Worm (Caenorhabditis elegans) whole organism, young adult: ENCODE measurements around the gene Y39A1A.21.

Source experiments
- B0261.1 ChIP-seq: sonication (generic microtip); optimal IDR thresholded peaks from 2 replicates; lab custom pipeline; 2016; ENCODE audit warnings: mild to moderate bottlenecking, missing genetic modification characterization, moderate library complexity, missing compliant biosample characterization
- C17E4.6 ChIP-seq: fragments of 200-800 bp; sonication (Bioruptor generic); IDR thresholded peaks from 2 replicates; pipeline ENCODE4 v1.3.6; 2022; ENCODE audit warnings: missing genetic modification reagents, missing genetic modification characterization, missing compliant biosample characterization
- D2030.7 ChIP-seq: fragments of 200-800 bp; sonication (Bioruptor generic); IDR thresholded peaks from 2 replicates; pipeline ENCODE4 v1.3.6; 2022; ENCODE audit warnings: missing genetic modification reagents, missing genetic modification characterization, missing compliant biosample characterization
- F33H1.4 ChIP-seq: fragments of 200-800 bp; sonication (Bioruptor generic); IDR thresholded peaks from 2 replicates; pipeline ENCODE4 v1.3.6; 2022; ENCODE audit warnings: missing genetic modification reagents, missing genetic modification characterization, missing compliant biosample characterization
- F49E8.2 ChIP-seq: sonication (generic microtip); optimal IDR thresholded peaks from 3 replicates; lab custom pipeline; 2017; ENCODE audit warnings: missing genetic modification characterization, mild to moderate bottlenecking, missing compliant biosample characterization, antibody characterized with exemption, moderate library complexity; ENCODE audit not compliant: insufficient read depth
- T07F8.4 ChIP-seq: sonication (generic microtip); optimal IDR thresholded peaks from 2 replicates; lab custom pipeline; 2016; ENCODE audit warnings: mild to moderate bottlenecking, missing genetic modification characterization, moderate library complexity, missing compliant biosample characterization
- Y53G8AR.9 ChIP-seq: fragments of 200-800 bp; sonication (Bioruptor generic); conservative IDR thresholded peaks from 2 replicates; pipeline ENCODE4 v1.3.6; 2022; ENCODE audit warnings: missing genetic modification reagents, missing genetic modification characterization, missing compliant biosample characterization
- Y67H2A.10 ChIP-seq: fragments of 200-800 bp; sonication (Bioruptor generic); conservative IDR thresholded peaks from 2 replicates; pipeline ENCODE4 v1.3.6; 2022; ENCODE audit warnings: missing genetic modification reagents, missing genetic modification characterization, missing compliant biosample characterization
- Y95B8A.8 ChIP-seq: fragments of 200-800 bp; sonication (Bioruptor generic); IDR thresholded peaks from 2 replicates; pipeline ENCODE4 v1.3.6; 2022; ENCODE audit warnings: missing genetic modification reagents, missing genetic modification characterization, missing compliant biosample characterization
- ama-1 ChIP-seq, 3 experiments: fragments of 150-350 bp in 1 of 3; sonication (generic microtip) in 2 of 3; optimal IDR thresholded peaks; 2 replicates each; lab custom pipeline; 2014 to 2018; ENCODE audit warnings: missing biosample characterization in 2 of 3, missing genetic modification characterization in 2 of 3, missing genetic modification reagents in 2 of 3
- aptf-2 ChIP-seq: fragments of 200-800 bp; sonication (Bioruptor generic); conservative IDR thresholded peaks from 2 replicates; pipeline ENCODE4 v1.3.6; 2022; ENCODE audit warnings: missing genetic modification reagents, missing genetic modification characterization, missing compliant biosample characterization
- aptf-3 ChIP-seq: fragments of 200-800 bp; sonication (Bioruptor generic); IDR thresholded peaks from 2 replicates; pipeline ENCODE4 v1.3.6; 2022; ENCODE audit warnings: missing genetic modification characterization, missing compliant biosample characterization
- atf-7 ChIP-seq: sonication (generic microtip); optimal IDR thresholded peaks from 2 replicates; lab custom pipeline; 2017; ENCODE audit warnings: mild to moderate bottlenecking, missing genetic modification characterization, missing compliant biosample characterization
- attf-6 ChIP-seq: fragments of 200-800 bp; sonication (Bioruptor generic); IDR thresholded peaks from 2 replicates; pipeline ENCODE4 v1.3.6; 2022; ENCODE audit warnings: missing genetic modification reagents, missing genetic modification characterization, missing compliant biosample characterization
- bed-1 ChIP-seq: fragments of 200-800 bp; sonication (Bioruptor generic); IDR thresholded peaks from 2 replicates; pipeline ENCODE4 v1.3.6; 2022; ENCODE audit warnings: missing genetic modification reagents, missing genetic modification characterization, missing compliant biosample characterization
- cebp-2 ChIP-seq: fragments of 200-800 bp; sonication (Bioruptor generic); IDR thresholded peaks from 2 replicates; pipeline ENCODE4 v1.3.6; 2022; ENCODE audit warnings: missing genetic modification characterization, missing compliant biosample characterization
- ceh-40 ChIP-seq: fragments of 200-800 bp; sonication (Bioruptor generic); IDR thresholded peaks from 2 replicates; pipeline ENCODE4 v1.3.6; 2022; ENCODE audit warnings: missing genetic modification characterization, missing compliant biosample characterization
- ceh-79 ChIP-seq: sonication (generic microtip); optimal IDR thresholded peaks from 2 replicates; lab custom pipeline; 2017; ENCODE audit warnings: mild to moderate bottlenecking, missing genetic modification characterization, missing compliant biosample characterization
- chd-7 ChIP-seq: sonication (generic microtip); optimal IDR thresholded peaks from 2 replicates; lab custom pipeline; 2016; ENCODE audit warnings: mild to moderate bottlenecking, missing genetic modification characterization, moderate library complexity, missing compliant biosample characterization
- die-1 ChIP-seq: sonication (generic microtip); optimal IDR thresholded peaks from 2 replicates; lab custom pipeline; 2016; ENCODE audit warnings: missing genotype, mild to moderate bottlenecking, missing genetic modification characterization, missing compliant biosample characterization
- dpl-1 ChIP-seq: fragments of 150-350 bp; optimal IDR thresholded peaks from 2 replicates; lab custom pipeline; 2014; ENCODE audit warnings: missing biosample characterization, missing genetic modification reagents, missing genetic modification characterization
- efl-1 ChIP-seq: fragments of 150-350 bp; optimal IDR thresholded peaks from 2 replicates; lab custom pipeline; 2014; ENCODE audit warnings: missing biosample characterization, missing genetic modification reagents, missing genetic modification characterization
- egl-18 ChIP-seq: fragments of 200-800 bp; sonication (Bioruptor generic); IDR thresholded peaks from 2 replicates; pipeline ENCODE4 v1.3.6; 2022; ENCODE audit warnings: missing genetic modification reagents, missing genetic modification characterization, missing compliant biosample characterization
- egrh-3 ChIP-seq: fragments of 200-800 bp; sonication (Bioruptor generic); IDR thresholded peaks from 2 replicates; pipeline ENCODE4 v1.3.6; 2022; ENCODE audit warnings: missing genetic modification reagents, missing genetic modification characterization, missing compliant biosample characterization
- gei-17 ChIP-seq: fragments of 200-800 bp; sonication (Bioruptor generic); optimal IDR thresholded peaks from 2 replicates; lab custom pipeline; 2018; ENCODE audit warnings: mild to moderate bottlenecking, missing genetic modification characterization, missing compliant biosample characterization
- him-1 ChIP-seq: sonication (generic microtip); optimal IDR thresholded peaks from 2 replicates; lab custom pipeline; 2016; ENCODE audit warnings: missing genotype, missing genetic modification reagents, missing genetic modification characterization, missing compliant biosample characterization
- hlh-12 ChIP-seq: sonication (generic microtip); optimal IDR thresholded peaks from 2 replicates; lab custom pipeline; 2016; ENCODE audit warnings: missing genetic modification characterization, missing compliant biosample characterization
- hlh-26 ChIP-seq: fragments of 200-800 bp; sonication (Bioruptor generic); conservative IDR thresholded peaks from 2 replicates; pipeline ENCODE4 v1.3.6; 2022; ENCODE audit warnings: missing genetic modification reagents, missing genetic modification characterization, missing compliant biosample characterization
- hmg-1.2 ChIP-seq: fragments of 200-800 bp; sonication (Bioruptor generic); IDR thresholded peaks from 2 replicates; pipeline ENCODE4 v1.3.6; 2022; ENCODE audit warnings: missing genetic modification reagents, missing genetic modification characterization, missing compliant biosample characterization
- hsf-1 ChIP-seq: fragments of 200-800 bp; sonication (Bioruptor generic); IDR thresholded peaks from 2 replicates; pipeline ENCODE4 v1.3.6; 2022; ENCODE audit warnings: missing genetic modification reagents, missing genetic modification characterization, missing compliant biosample characterization
- lag-1 ChIP-seq: fragments of 200-800 bp; sonication (Bioruptor generic); IDR thresholded peaks from 2 replicates; pipeline ENCODE4 v1.3.6; 2022; ENCODE audit warnings: missing genetic modification reagents, missing genetic modification characterization, missing compliant biosample characterization
- lin-54 ChIP-seq: fragments of 200-800 bp; sonication (Bioruptor generic); optimal IDR thresholded peaks from 2 replicates; lab custom pipeline; 2018; ENCODE audit warnings: mild to moderate bottlenecking, missing genetic modification characterization, missing compliant biosample characterization
- lsl-1 ChIP-seq: fragments of 200-800 bp; sonication (Bioruptor generic); optimal IDR thresholded peaks from 2 replicates; lab custom pipeline; 2018; ENCODE audit warnings: mild to moderate bottlenecking, missing genetic modification characterization, moderate library complexity, missing compliant biosample characterization
- madf-10 ChIP-seq: sonication (generic microtip); optimal IDR thresholded peaks from 2 replicates; lab custom pipeline; 2016; ENCODE audit warnings: mild to moderate bottlenecking, missing genetic modification characterization, missing compliant biosample characterization
- madf-6 ChIP-seq: fragments of 200-800 bp; sonication (Bioruptor generic); IDR thresholded peaks from 2 replicates; pipeline ENCODE4 v1.3.6; 2022; ENCODE audit warnings: missing genetic modification reagents, missing genetic modification characterization, missing compliant biosample characterization
- madf-8 ChIP-seq: fragments of 200-800 bp; sonication (Bioruptor generic); conservative IDR thresholded peaks from 2 replicates; pipeline ENCODE4 v1.3.6; 2022; ENCODE audit warnings: missing genetic modification reagents, missing genetic modification characterization, missing compliant biosample characterization
- mes-4 ChIP-seq: sonication (generic microtip); optimal IDR thresholded peaks from 2 replicates; lab custom pipeline; 2016; ENCODE audit warnings: missing genotype, missing genetic modification characterization, missing compliant biosample characterization
- nfya-1 ChIP-seq: sonication (generic microtip); optimal IDR thresholded peaks from 2 replicates; lab custom pipeline; 2017; ENCODE audit warnings: antibody characterized with exemption, missing compliant biosample characterization, missing genetic modification characterization, borderline replicate concordance; ENCODE audit not compliant: insufficient read depth
- nfyb-1 ChIP-seq: fragments of 200-800 bp; sonication (Bioruptor generic); IDR thresholded peaks from 2 replicates; pipeline ENCODE4 v1.3.6; 2022; ENCODE audit warnings: missing genetic modification reagents, missing genetic modification characterization, missing compliant biosample characterization
- nhr-120 ChIP-seq: fragments of 200-800 bp; sonication (Bioruptor generic); IDR thresholded peaks from 2 replicates; pipeline ENCODE4 v1.3.6; 2022; ENCODE audit warnings: missing genetic modification characterization, missing compliant biosample characterization
- pha-4 ChIP-seq: fragments of 150-350 bp; sonication (generic microtip); optimal IDR thresholded peaks from 2 replicates; lab custom pipeline; 2014; ENCODE audit warnings: missing biosample characterization, missing genetic modification reagents, missing genetic modification characterization
- rpc-1 ChIP-seq, 2 experiments: fragments of 150-350 bp in 1 of 2; sonication (generic microtip) in 1 of 2; optimal IDR thresholded peaks; 2 replicates each; lab custom pipeline; 2014 to 2018; ENCODE audit warnings: missing biosample characterization in 1 of 2, missing genetic modification characterization in 1 of 2, missing genetic modification reagents in 1 of 2, missing genotype in 1 of 2
- snpc-4 ChIP-seq, 5 experiments: fragments of 150-350 bp in 1 of 5; sonication (generic microtip) in 4 of 5; optimal IDR thresholded peaks; 2 replicates each; lab custom pipeline; 2014 to 2018; ENCODE audit warnings: missing genetic modification characterization in 5 of 5, missing biosample characterization in 3 of 5, antibody characterized with exemption in 2 of 5, mild to moderate bottlenecking in 2 of 5, missing compliant biosample characterization in 2 of 5, missing genotype in 2 of 5, moderate library complexity in 2 of 5, missing genetic modification reagents in 1 of 5
- sptf-2 ChIP-seq: fragments of 200-800 bp; sonication (Bioruptor generic); optimal IDR thresholded peaks from 2 replicates; lab custom pipeline; 2018; ENCODE audit warnings: mild to moderate bottlenecking, missing genetic modification characterization, missing compliant biosample characterization
- zfh-2 ChIP-seq: fragments of 200-800 bp; sonication (Bioruptor generic); conservative IDR thresholded peaks from 2 replicates; pipeline ENCODE4 v1.3.6; 2022; ENCODE audit warnings: missing genetic modification reagents, missing genetic modification characterization, missing compliant biosample characterization
- ztf-25 ChIP-seq: fragments of 200-800 bp; sonication (Bioruptor generic); IDR thresholded peaks from 2 replicates; pipeline ENCODE4 v1.3.6; 2022; ENCODE audit warnings: missing genetic modification reagents, missing genetic modification characterization, missing compliant biosample characterization

Y39A1A.21 gene

ce11 chrIII:10733300-10733699, 26.5 kb upstream of the Y39A1A.21 start (continued):
- TF ChIP-seq D2030.7 (GFP tag; lab: Robert Waterston, UW) (peak; percentile 92), snpc-4 (GFP tag; optimal IDR thresholded peaks at IDR 0.05; lab: Kevin White, UChicago) (peak; percentile 85), snpc-4 (tag; optimal IDR thresholded peaks at IDR 0.05; lab: Kevin White, UChicago) (peak in 3 of 4 experiments; percentile 83 to 92 (median 88)), nfyb-1 (GFP tag; lab: Robert Waterston, UW) (0 out of 2 replicates have a peak, but pooled peaks have one; percentile 40), T07F8.4 (no peak), mes-4 (tag; lab: Kevin White, UChicago) (no peak), lin-54 (GFP tag; lab: Kevin White, UChicago) (peak; percentile 45), hmg-1.2 (GFP tag; lab: Robert Waterston, UW) (peak; percentile 77), ama-1 (optimal IDR thresholded peaks at IDR 0.05; lab: Kevin White, UChicago) (no peak), ama-1 (GFP tag; optimal IDR thresholded peaks at IDR 0.05; lab: Kevin White, UChicago) (no peak), lsl-1 (peak; percentile 58), him-1 (tag; lab: Kevin White, UChicago) (no peak), madf-8 (GFP tag; lab: Robert Waterston, UW) (peak; percentile 39; the same call in 1 of the 2 replicates), ceh-40 (GFP tag; lab: Robert Waterston, UW) (no peak), aptf-3 (GFP tag; lab: Robert Waterston, UW) (0 out of 2 replicates have a peak, but pooled peaks have one; percentile 47), die-1 (tag; lab: Kevin White, UChicago) (no peak), egl-18 (GFP tag; lab: Robert Waterston, UW) (no peak), C17E4.6 (GFP tag; lab: Robert Waterston, UW) (0 out of 2 replicates have a peak, but pooled peaks have one; percentile 30), F33H1.4 (GFP tag; lab: Robert Waterston, UW) (peak; percentile 53), attf-6 (GFP tag; lab: Robert Waterston, UW) (0 out of 2 replicates have a peak, but pooled peaks have one; percentile 54), dpl-1 (no peak)

ce11 chrIII:10730510-10730909, 23.7 kb upstream of the Y39A1A.21 start, which contains the start of gene tat-3:
TSS of gene tat-3 (minus strand) at chrIII:10730705.
- TF ChIP-seq nfyb-1 (GFP tag; lab: Robert Waterston, UW), result no peak
- no peak for TF ChIP-seq cebp-2 (GFP tag; lab: Robert Waterston, UW)
- no peak for TF ChIP-seq die-1 (tag; lab: Kevin White, UChicago)
- no peak for TF ChIP-seq madf-10 (tag; lab: Kevin White, UChicago)
- no peak for TF ChIP-seq rpc-1 (optimal IDR thresholded peaks at IDR 0.05; lab: Kevin White, UChicago)
- no peak for TF ChIP-seq rpc-1 (tag; optimal IDR thresholded peaks at IDR 0.05; lab: Kevin White, UChicago)
- TF ChIP-seq ceh-79 (tag; lab: Kevin White, UChicago), result no peak
- no peak for TF ChIP-seq nhr-120
- no peak for TF ChIP-seq Y67H2A.10
- no peak for TF ChIP-seq sptf-2 (GFP tag; lab: Kevin White, UChicago)
- TF ChIP-seq F49E8.2, result no peak
- no peak for TF ChIP-seq ceh-40 (GFP tag; lab: Robert Waterston, UW)
- no peak for TF ChIP-seq aptf-3 (GFP tag; lab: Robert Waterston, UW)
- TF ChIP-seq pha-4, result no peak
- TF ChIP-seq aptf-2 (GFP tag; lab: Robert Waterston, UW), result no peak
- no peak for TF ChIP-seq egrh-3 (GFP tag; lab: Robert Waterston, UW)
- no peak for TF ChIP-seq hsf-1 (GFP tag; lab: Robert Waterston, UW)
- TF ChIP-seq nfya-1 (tag; lab: Kevin White, UChicago), result no peak
- TF ChIP-seq atf-7, result no peak
- TF ChIP-seq hlh-12 (tag; lab: Kevin White, UChicago), result no peak
- TF ChIP-seq ztf-25 (GFP tag; lab: Robert Waterston, UW), result no peak
- peak; percentile 61 for TF ChIP-seq madf-6 (GFP tag; lab: Robert Waterston, UW)
- TF ChIP-seq B0261.1, result no peak
- TF ChIP-seq Y53G8AR.9, result no peak
- TF ChIP-seq hlh-26 (GFP tag; lab: Robert Waterston, UW), result no peak
- TF ChIP-seq zfh-2, result no peak
- TF ChIP-seq Y95B8A.8 (GFP tag; lab: Robert Waterston, UW), result no peak
- no peak for TF ChIP-seq gei-17 (GFP tag; lab: Kevin White, UChicago)
- TF ChIP-seq chd-7 (tag; lab: Kevin White, UChicago), result no peak
- no peak for TF ChIP-seq T07F8.4
- TF ChIP-seq lag-1 (GFP tag; lab: Robert Waterston, UW), result no peak
- no peak for TF ChIP-seq bed-1 (GFP tag; lab: Robert Waterston, UW)
- no peak for TF ChIP-seq egl-18 (GFP tag; lab: Robert Waterston, UW)
- no peak for TF ChIP-seq efl-1 (GFP tag; lab: Kevin White, UChicago)
